Worm (Caenorhabditis elegans): ENCODE data around the gene ZK783.7.

ZK783.7 gene

DNA sequence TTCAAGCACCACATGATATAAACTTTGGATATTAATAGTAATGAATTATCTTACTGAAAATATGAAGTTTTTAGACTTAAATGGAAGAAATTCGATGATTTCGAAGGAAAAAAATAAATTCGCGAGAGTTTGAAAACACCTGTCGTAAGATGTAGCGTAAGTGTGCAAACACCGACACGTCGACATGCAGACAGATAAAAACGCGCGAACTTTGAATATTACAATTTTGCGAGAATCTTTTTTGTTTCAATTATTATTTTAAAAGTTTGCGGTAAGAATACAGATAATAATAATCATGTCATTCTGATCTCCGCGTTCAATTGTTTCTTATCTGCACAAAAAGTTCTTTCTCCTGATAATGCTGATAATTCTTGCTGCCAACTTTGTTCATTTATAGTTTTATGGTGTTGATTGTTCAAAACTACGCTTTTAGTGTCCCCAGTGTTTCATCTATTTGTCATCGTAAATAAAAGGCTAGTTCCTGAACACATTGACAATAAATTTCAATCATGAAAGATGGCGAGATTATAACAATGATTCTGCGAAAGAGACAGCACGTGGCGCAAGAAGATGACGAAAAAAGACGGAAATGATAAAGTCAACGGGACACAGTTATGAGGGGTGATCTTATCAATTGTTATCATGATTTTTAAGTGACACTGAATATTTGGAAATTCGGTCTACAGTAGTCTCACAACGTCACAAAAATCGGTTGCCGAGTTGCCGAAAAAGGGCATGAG lies 12.4 kb upstream of the ZK783.7 start:
- no peak for TF ChIP-seq nfya-1 (tag; optimal IDR thresholded peaks at IDR 0.05; ENCODE audit: borderline replicate concordance, insufficient read depth)
- TF ChIP-seq pbrm-1 (GFP tag; IDR thresholded peaks at IDR 0.05), result no peak
- peak; percentile 0 for TF ChIP-seq madf-10 (tag; optimal IDR thresholded peaks at IDR 0.05)
- no peak for TF ChIP-seq hlh-26 (GFP tag; conservative IDR thresholded peaks at IDR 0.05)
- TF ChIP-seq ZK185.1 (tag; optimal IDR thresholded peaks at IDR 0.05; ENCODE audit: poor library complexity, severe bottlenecking), result peak; percentile 14
- 0 out of 2 replicates have a peak, but pooled peaks have one; percentile 28 for TF ChIP-seq dox-1 (GFP tag; IDR thresholded peaks at IDR 0.05)
- peak; percentile 95 for TF ChIP-seq nhr-80 (tag; optimal IDR thresholded peaks at IDR 0.05)
- no peak for TF ChIP-seq ztf-3 (GFP tag; optimal IDR thresholded peaks at IDR 0.05)
- peak; percentile 31 for TF ChIP-seq nhr-90 (tag; optimal IDR thresholded peaks at IDR 0.05)
- peak; percentile 81 for TF ChIP-seq ets-4 (GFP tag; optimal IDR thresholded peaks at IDR 0.05)
- peak; percentile 12 for TF ChIP-seq dpl-1 (GFP tag; optimal IDR thresholded peaks at IDR 0.05)
- TF ChIP-seq lin-40 (tag; optimal IDR thresholded peaks at IDR 0.05), result peak; percentile 67
- peak; percentile 25; the same call in 1 of the 2 replicates for TF ChIP-seq B0336.3 (GFP tag; IDR thresholded peaks at IDR 0.05)
- TF ChIP-seq atf-7 (tag; optimal IDR thresholded peaks at IDR 0.05), result peak; percentile 67
- TF ChIP-seq efl-1 (GFP tag; optimal IDR thresholded peaks at IDR 0.05), result peak; percentile 17
- TF ChIP-seq lin-54 (GFP tag; optimal IDR thresholded peaks at IDR 0.05), result peak; percentile 7
- TF ChIP-seq let-607 (tag; optimal IDR thresholded peaks at IDR 0.05), result peak; percentile 46 to 84
- no peak for TF ChIP-seq bed-1 (GFP tag; IDR thresholded peaks at IDR 0.05)
- TF ChIP-seq unc-62 (GFP tag; optimal IDR thresholded peaks at IDR 0.05), result peak; percentile 12
- peak; percentile 29 for TF ChIP-seq ztf-26 (tag; optimal IDR thresholded peaks at IDR 0.05)

ce11 chrIII:7645075-7645474 lies 11.4 kb upstream of the ZK783.7 start:
- TF ChIP-seq egrh-3 (GFP tag; IDR thresholded peaks at IDR 0.05), result no peak
- no peak for TF ChIP-seq sptf-2 (GFP tag; optimal IDR thresholded peaks at IDR 0.05)
- TF ChIP-seq F23B12.7 (tag; optimal IDR thresholded peaks at IDR 0.05; ENCODE audit: insufficient read depth), result no peak
- TF ChIP-seq lin-35 (GFP tag; optimal IDR thresholded peaks at IDR 0.05), result no peak
- no peak for TF ChIP-seq K12H6.12 (tag; optimal IDR thresholded peaks at IDR 0.05)
- TF ChIP-seq unc-130 (GFP tag; optimal IDR thresholded peaks at IDR 0.05), result no peak
- no peak for TF ChIP-seq madf-8 (GFP tag; conservative IDR thresholded peaks at IDR 0.05)
- no peak for TF ChIP-seq F55B11.4 (tag; optimal IDR thresholded peaks at IDR 0.05; ENCODE audit: borderline replicate concordance, insufficient read depth)
- TF ChIP-seq nfya-2 (GFP tag; IDR thresholded peaks at IDR 0.05), result no peak
- no peak for TF ChIP-seq nhr-120 (GFP tag; IDR thresholded peaks at IDR 0.05)
- TF ChIP-seq nfya-1 (tag; optimal IDR thresholded peaks at IDR 0.05; ENCODE audit: borderline replicate concordance, insufficient read depth), result no peak
- TF ChIP-seq xnd-1 (tag; optimal IDR thresholded peaks at IDR 0.05), result no peak
- no peak for TF ChIP-seq C17E4.6 (GFP tag; IDR thresholded peaks at IDR 0.05)

ce11 chrIII:7648841-7649240 lies 7.7 kb upstream of the ZK783.7 start:
- TF ChIP-seq Y67H2A.10 (GFP tag; conservative IDR thresholded peaks at IDR 0.05) (no peak), egrh-3 (GFP tag; IDR thresholded peaks at IDR 0.05) (peak; percentile 18; the same call in 1 of the 2 replicates), repo-1 (tag; optimal IDR thresholded peaks at IDR 0.05) (no peak), zfh-2 (GFP tag; conservative IDR thresholded peaks at IDR 0.05) (peak; percentile 66), Y56A3A.18 (GFP tag; IDR thresholded peaks at IDR 0.05) (no peak), ztf-6 (GFP tag; IDR thresholded peaks at IDR 0.05) (0 out of 2 replicates have a peak, but pooled peaks have one; percentile 4)
